Worm (Caenorhabditis elegans): ENCODE data around the gene Y42A5A.3.

Gene Y42A5A.3

DNA sequence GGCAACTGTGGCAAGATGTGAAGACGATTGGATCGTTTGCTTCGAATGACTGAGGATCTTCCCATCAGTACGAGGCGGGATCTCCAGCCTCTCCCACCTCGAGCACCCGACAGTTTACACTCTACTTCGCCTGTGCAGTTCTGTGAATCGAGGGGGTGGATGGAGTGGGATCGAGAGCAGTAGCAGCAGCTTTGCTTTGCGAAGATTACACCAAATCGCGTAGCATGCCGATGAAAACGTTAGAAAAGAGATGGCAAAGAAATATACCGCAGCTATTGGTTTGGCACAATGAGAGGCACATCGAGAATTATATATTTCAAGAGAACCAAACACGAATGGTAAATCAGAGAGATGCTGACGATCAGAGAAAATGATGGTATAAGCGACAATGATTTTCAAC lies 21.3 kb downstream of the Y42A5A.3 start, which contains the start of gene act-3:
act-3 (minus strand) TSS at position 51 of the 400 bp plus-strand sequence.
- TF ChIP-seq repo-1 (tag; optimal IDR thresholded peaks at IDR 0.05): peak; percentile 8
- no peak for TF ChIP-seq rpc-1 (optimal IDR thresholded peaks at IDR 0.05)
- TF ChIP-seq rpc-1 (tag; optimal IDR thresholded peaks at IDR 0.05): no peak
- TF ChIP-seq pbrm-1 (GFP tag; IDR thresholded peaks at IDR 0.05): 0 out of 2 replicates have a peak, but pooled peaks have one; percentile 24
- peak; percentile 7 for TF ChIP-seq chd-7 (tag; optimal IDR thresholded peaks at IDR 0.05)

ce11 chrV:11073354-11073753 lies 22.4 kb downstream of the Y42A5A.3 start:
- TF ChIP-seq egrh-3 (GFP tag; IDR thresholded peaks at IDR 0.05) (no peak), lin-26 (GFP tag; IDR thresholded peaks at IDR 0.05) (no peak), nhr-179 (tag; optimal IDR thresholded peaks at IDR 0.05) (no peak), attf-5 (GFP tag; optimal IDR thresholded peaks at IDR 0.05) (no peak)

DNA sequence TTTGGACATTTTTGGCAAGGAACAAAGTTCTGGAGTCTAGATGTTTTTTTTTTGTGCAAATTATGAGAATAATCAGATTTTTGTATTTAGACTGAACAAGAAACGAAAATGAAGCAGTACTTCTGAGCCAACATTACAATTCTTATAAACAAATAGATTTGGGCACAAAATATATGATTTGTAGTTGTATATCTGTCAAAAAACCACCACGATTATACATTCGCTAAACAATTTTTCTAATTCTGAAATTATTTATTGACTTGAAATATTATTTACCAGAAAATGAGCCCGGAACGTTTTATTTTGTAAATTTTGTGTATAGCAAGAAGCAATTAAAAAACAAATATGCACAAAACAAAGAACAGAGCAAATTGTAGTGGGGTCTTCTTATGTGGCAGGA lies 24.3 kb downstream of the Y42A5A.3 start:
- TF ChIP-seq Y53G8AR.9 (GFP tag; conservative IDR thresholded peaks at IDR 0.05) (0 out of 2 replicates have a peak, but pooled peaks have one; percentile 22), lsy-27 (tag; optimal IDR thresholded peaks at IDR 0.05; ENCODE audit: borderline replicate concordance, insufficient read depth) (no peak), cebp-1 (GFP tag; IDR thresholded peaks at IDR 0.05) (no peak), cebp-1 (tag; optimal IDR thresholded peaks at IDR 0.05) (no peak), ceh-91 (GFP tag; IDR thresholded peaks at IDR 0.05) (no peak), B0261.1 (tag; optimal IDR thresholded peaks at IDR 0.05) (no peak), ekl-4 (GFP tag; IDR thresholded peaks at IDR 0.05) (peak; percentile 45; the same call in 1 of the 2 replicates)

ce11 chrV:11070388-11070787 lies 25.4 kb downstream of the Y42A5A.3 start:
- TF ChIP-seq pbrm-1 (GFP tag; IDR thresholded peaks at IDR 0.05) (no peak), mel-28 (tag; optimal IDR thresholded peaks at IDR 0.05; ENCODE audit: borderline replicate concordance) (no peak), nhr-80 (tag; optimal IDR thresholded peaks at IDR 0.05) (peak; percentile 77)

ce11 chrV:11069277-11069676 lies 26.5 kb downstream of the Y42A5A.3 start, which contains the start of gene T04C12.8:
TSS of gene T04C12.8 (minus strand) at chrV:11069358.
- peak; percentile 95 for TF ChIP-seq nhr-80 (tag; optimal IDR thresholded peaks at IDR 0.05)
- TF ChIP-seq ztf-22 (GFP tag; optimal IDR thresholded peaks at IDR 0.05): peak; percentile 84
- peak; percentile 9 for TF ChIP-seq tbp1 (GFP tag; optimal IDR thresholded peaks at IDR 0.05)
- TF ChIP-seq unc-62 (GFP tag; optimal IDR thresholded peaks at IDR 0.05): peak; percentile 88
- peak; percentile 46 for TF ChIP-seq tlf-1 (GFP tag; optimal IDR thresholded peaks at IDR 0.05)
- peak; percentile 2 for TF ChIP-seq ets-4 (GFP tag; optimal IDR thresholded peaks at IDR 0.05)
- TF ChIP-seq lin-40 (tag; optimal IDR thresholded peaks at IDR 0.05): peak; percentile 34
- no peak for TF ChIP-seq ztf-28 (GFP tag; IDR thresholded peaks at IDR 0.05)
- no peak for TF ChIP-seq ZK185.1 (tag; optimal IDR thresholded peaks at IDR 0.05; ENCODE audit: poor library complexity, severe bottlenecking)
- TF ChIP-seq B0336.3 (GFP tag; IDR thresholded peaks at IDR 0.05): 0 out of 2 replicates have a peak, but pooled peaks have one; percentile 24
- TF ChIP-seq atf-7 (tag; optimal IDR thresholded peaks at IDR 0.05): peak; percentile 79
- TF ChIP-seq attf-5 (GFP tag; optimal IDR thresholded peaks at IDR 0.05): peak; percentile 25
- no peak for TF ChIP-seq snpc-4 (GFP tag; optimal IDR thresholded peaks at IDR 0.05)
- TF ChIP-seq snpc-4 (tag; optimal IDR thresholded peaks at IDR 0.05): peak in 1 of 4 experiments; percentile 14
- TF ChIP-seq ztf-26 (tag; optimal IDR thresholded peaks at IDR 0.05): no peak
- TF ChIP-seq mcd-1 (GFP tag; IDR thresholded peaks at IDR 0.05): no peak
- peak in 1 of 2 experiments; percentile 27 for TF ChIP-seq let-607 (tag; optimal IDR thresholded peaks at IDR 0.05)
